Worm (Caenorhabditis elegans): Measurements from ENCODE around the gene Y67H2A.2.

DNA sequence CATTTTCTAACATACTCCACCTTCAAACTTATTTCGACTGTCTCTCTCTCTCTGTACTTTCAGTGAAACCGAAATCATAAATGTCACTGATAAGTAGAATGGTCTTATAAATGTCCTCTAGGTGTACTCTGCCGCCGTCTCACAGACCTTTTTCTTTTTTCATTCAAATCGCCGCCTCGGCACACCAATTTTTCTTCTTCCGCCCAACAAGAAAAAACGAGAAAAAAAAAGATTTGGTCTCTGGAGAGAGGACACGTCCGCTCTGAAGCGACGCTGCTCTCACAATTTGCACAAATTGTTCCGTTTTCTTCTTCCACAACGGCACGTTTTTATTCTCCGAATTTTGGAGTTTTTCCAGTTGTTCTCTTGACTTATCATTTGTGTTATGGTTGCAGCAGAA lies 15.5 kb upstream of the Y67H2A.2 start:
- TF ChIP-seq tab-1 (GFP tag; IDR thresholded peaks at IDR 0.05) (no peak), klf-2 (GFP tag; conservative IDR thresholded peaks at IDR 0.05) (no peak), ztf-23 (GFP tag; IDR thresholded peaks at IDR 0.05) (no peak), flt-1 (GFP tag; IDR thresholded peaks at IDR 0.05) (no peak), ref-1 (GFP tag; conservative IDR thresholded peaks at IDR 0.05) (no peak)
